Worm (Caenorhabditis elegans) whole organism, L4/young adult: ENCODE measurements around the gene T09F5.20.

Experiments used
- dao-5 ChIP-seq: sonication (generic microtip); optimal IDR thresholded peaks from 2 replicates; lab custom pipeline; 2016; ENCODE audit warnings: missing genotype, missing genetic modification characterization, moderate library complexity, missing compliant biosample characterization
- him-1 ChIP-seq: sonication (generic microtip); optimal IDR thresholded peaks from 2 replicates; lab custom pipeline; 2016; ENCODE audit warnings: missing genotype, missing genetic modification reagents, missing genetic modification characterization, missing compliant biosample characterization

ce11 chrV:15148800-15149199 lies 1.1 kb upstream of the T09F5.20 start, which contains the start of gene T09F5.1:
- no peak for TF ChIP-seq dao-5
- TF ChIP-seq him-1 = no peak
